ENCODE assay signal across 1 fruit fly cellular context in genomic region chr3L:1086305-1086733, dm6.
TF ChIP-seq lines count a peak whose summit lies in the region.

No protein-coding gene starts in this region.

TF ChIP-seq in whole organism, embryonic, 481 proteins besides CTCF, POLR2A, EP300 and RAD21 (continued from another document and continues in another):
- no peak for TF ChIP-seq tx (GFP tag; optimal IDR thresholded peaks at IDR 0.05; lab: Kevin White, UChicago)
- no peak for TF ChIP-seq Doc2 (GFP tag; IDR thresholded peaks at IDR 0.05; lab: Robert Waterston, UW)
- TF ChIP-seq CG10654 (GFP tag; optimal IDR thresholded peaks at IDR 0.05; lab: Kevin White, UChicago): peak; percentile 68
- 0 out of 3 replicates have a peak, but pooled peaks have one; percentile 32 for TF ChIP-seq CG2199 (GFP tag; IDR thresholded peaks at IDR 0.05; lab: Robert Waterston, UW)
- TF ChIP-seq CG1792 (GFP tag; optimal IDR thresholded peaks at IDR 0.05; lab: Kevin White, UChicago): peak; percentile 43
- no peak for TF ChIP-seq Atf3 (GFP tag; optimal IDR thresholded peaks at IDR 0.05; lab: Kevin White, UChicago)
- peak; percentile 51 for TF ChIP-seq ewg (GFP tag; optimal IDR thresholded peaks at IDR 0.05; lab: Kevin White, UChicago)
- no peak for TF ChIP-seq zfh2 (GFP tag; optimal IDR thresholded peaks at IDR 0.05; lab: Kevin White, UChicago)
- no peak for TF ChIP-seq pzg (GFP tag; optimal IDR thresholded peaks at IDR 0.05; lab: Kevin White, UChicago)
- TF ChIP-seq CG14860 (GFP tag; IDR thresholded peaks at IDR 0.05; lab: Robert Waterston, UW; ENCODE audit: partially characterized antibody): no peak
- TF ChIP-seq Rx (GFP tag; IDR thresholded peaks at IDR 0.05; lab: Robert Waterston, UW): 0 out of 2 replicates have a peak, but pooled peaks have one; percentile 11
- peak; percentile 82 for TF ChIP-seq CG2202 (tag; optimal IDR thresholded peaks at IDR 0.05; lab: Kevin White, UChicago)
- TF ChIP-seq CG32532 (GFP tag; IDR thresholded peaks at IDR 0.05; lab: Robert Waterston, UW): peak; percentile 32; the same call in 1 of the 2 replicates
- peak; percentile 65; the same call in 1 of the 2 replicates for TF ChIP-seq HLH3B (GFP tag; IDR thresholded peaks at IDR 0.05; lab: Robert Waterston, UW)
- TF ChIP-seq nerfin-2 (GFP tag; IDR thresholded peaks at IDR 0.05; lab: Robert Waterston, UW; ENCODE audit: partially characterized antibody): no peak
- TF ChIP-seq chinmo (GFP tag; IDR thresholded peaks at IDR 0.05; lab: Robert Waterston, UW; ENCODE audit: partially characterized antibody): no peak
- TF ChIP-seq CG1024 (GFP tag; IDR thresholded peaks at IDR 0.05; lab: Robert Waterston, UW): peak; percentile 54; the same call in 1 of the 2 replicates
- TF ChIP-seq Dad (GFP tag; optimal IDR thresholded peaks at IDR 0.05; lab: Kevin White, UChicago): no peak
- peak; percentile 14 for TF ChIP-seq btn (GFP tag; optimal IDR thresholded peaks at IDR 0.05; lab: Kevin White, UChicago)
- TF ChIP-seq al (GFP tag; IDR thresholded peaks at IDR 0.05; lab: Robert Waterston, UW): no peak
- TF ChIP-seq zfh1 (GFP tag; IDR thresholded peaks at IDR 0.05; lab: Robert Waterston, UW): peak; percentile 54; the same call in 2 of the 3 replicates
- no peak for TF ChIP-seq dm (GFP tag; optimal IDR thresholded peaks at IDR 0.05; lab: Kevin White, UChicago)
- no peak for TF ChIP-seq CG16815 (GFP tag; optimal IDR thresholded peaks at IDR 0.05; lab: Kevin White, UChicago)
- peak; percentile 31 for TF ChIP-seq fd96Cb (tag; optimal IDR thresholded peaks at IDR 0.05; lab: Kevin White, UChicago)
- peak; percentile 52; the same call in 1 of the 3 replicates for TF ChIP-seq z (GFP tag; IDR thresholded peaks at IDR 0.05; lab: Robert Waterston, UW)
- TF ChIP-seq Doc3 (GFP tag; IDR thresholded peaks at IDR 0.05; lab: Robert Waterston, UW; ENCODE audit: partially characterized antibody): no peak
- TF ChIP-seq CG13624 (GFP tag; optimal IDR thresholded peaks at IDR 0.05; lab: Kevin White, UChicago): peak; percentile 15
- TF ChIP-seq CG30431 (GFP tag; optimal IDR thresholded peaks at IDR 0.05; lab: Kevin White, UChicago): peak; percentile 46
- peak; percentile 63 for TF ChIP-seq Lhr (GFP tag; optimal IDR thresholded peaks at IDR 0.05; lab: Kevin White, UChicago)
- peak in 1 of 2 experiments; percentile 46 for TF ChIP-seq Eip74EF (GFP tag; optimal IDR thresholded peaks at IDR 0.05; lab: Kevin White, UChicago)
- TF ChIP-seq ara (GFP tag; IDR thresholded peaks at IDR 0.05; lab: Robert Waterston, UW): peak; percentile 70
- peak; percentile 34; the same call in 1 of the 2 replicates for TF ChIP-seq CG11696 (GFP tag; IDR thresholded peaks at IDR 0.05; lab: Robert Waterston, UW)
- peak; percentile 33 for TF ChIP-seq CG13123 (GFP tag; optimal IDR thresholded peaks at IDR 0.05; lab: Kevin White, UChicago)
- no peak for TF ChIP-seq CG8478 (optimal IDR thresholded peaks at IDR 0.05; lab: Kevin White, UChicago)
- peak; percentile 30 for TF ChIP-seq CG4820 (GFP tag; optimal IDR thresholded peaks at IDR 0.05; lab: Kevin White, UChicago)
- peak; percentile 56 for TF ChIP-seq D19B (GFP tag; optimal IDR thresholded peaks at IDR 0.05; lab: Kevin White, UChicago)
- TF ChIP-seq fd64A (GFP tag; optimal IDR thresholded peaks at IDR 0.05; lab: Kevin White, UChicago): peak; percentile 90
- peak; percentile 16 for TF ChIP-seq pho (GFP tag; optimal IDR thresholded peaks at IDR 0.05; lab: Kevin White, UChicago)
- peak; percentile 58 for TF ChIP-seq onecut (GFP tag; IDR thresholded peaks at IDR 0.05; lab: Robert Waterston, UW)
- no peak for TF ChIP-seq nom (GFP tag; optimal IDR thresholded peaks at IDR 0.05; lab: Kevin White, UChicago)
- TF ChIP-seq CG7839 (tag; optimal IDR thresholded peaks at IDR 0.05; lab: Kevin White, UChicago): peak; percentile 67
- no peak for TF ChIP-seq mld (GFP tag; IDR thresholded peaks at IDR 0.05; lab: Robert Waterston, UW; ENCODE audit: partially characterized antibody)
- peak; percentile 51 for TF ChIP-seq Oli (tag; optimal IDR thresholded peaks at IDR 0.05; lab: Kevin White, UChicago)
- peak; percentile 44 for TF ChIP-seq CG17328 (GFP tag; IDR thresholded peaks at IDR 0.05; lab: Robert Waterston, UW)
- TF ChIP-seq CG3163 (GFP tag; optimal IDR thresholded peaks at IDR 0.05; lab: Kevin White, UChicago): no peak
- peak; percentile 79 for TF ChIP-seq kni (GFP tag; optimal IDR thresholded peaks at IDR 0.05; lab: Kevin White, UChicago)
- peak; percentile 89 for TF ChIP-seq CG12071 (GFP tag; optimal IDR thresholded peaks at IDR 0.05; lab: Kevin White, UChicago)
- TF ChIP-seq scrt (GFP tag; optimal IDR thresholded peaks at IDR 0.05; lab: Kevin White, UChicago): peak; percentile 60
- peak; percentile 32 for TF ChIP-seq CG11398 (GFP tag; optimal IDR thresholded peaks at IDR 0.05; lab: Kevin White, UChicago)
- peak; percentile 74 for TF ChIP-seq HHEX (GFP tag; optimal IDR thresholded peaks at IDR 0.05; lab: Kevin White, UChicago)
- no peak for TF ChIP-seq vfl (GFP tag; optimal IDR thresholded peaks at IDR 0.05; lab: Kevin White, UChicago)
- TF ChIP-seq CG3065 (GFP tag; optimal IDR thresholded peaks at IDR 0.05; lab: Kevin White, UChicago): peak; percentile 2
- TF ChIP-seq fu2 (GFP tag; optimal IDR thresholded peaks at IDR 0.05; lab: Kevin White, UChicago): no peak
- TF ChIP-seq CG34224 (GFP tag; IDR thresholded peaks at IDR 0.05; lab: Robert Waterston, UW; ENCODE audit: partially characterized antibody): no peak
- peak; percentile 91 for TF ChIP-seq lab (GFP tag; optimal IDR thresholded peaks at IDR 0.05; lab: Kevin White, UChicago)
- no peak for TF ChIP-seq sc (optimal IDR thresholded peaks at IDR 0.05; lab: Kevin White, UChicago)
- TF ChIP-seq sc (GFP tag; optimal IDR thresholded peaks at IDR 0.05; lab: Kevin White, UChicago): peak; percentile 54
- peak; percentile 1 for TF ChIP-seq Usf (GFP tag; optimal IDR thresholded peaks at IDR 0.05; lab: Kevin White, UChicago)
- TF ChIP-seq CG6654 (GFP tag; optimal IDR thresholded peaks at IDR 0.05; lab: Kevin White, UChicago): peak; percentile 46
- TF ChIP-seq ems (GFP tag; optimal IDR thresholded peaks at IDR 0.05; lab: Kevin White, UChicago): peak; percentile 17
- TF ChIP-seq Myb (GFP tag; optimal IDR thresholded peaks at IDR 0.05; lab: Kevin White, UChicago): no peak
- TF ChIP-seq CG4617 (GFP tag; optimal IDR thresholded peaks at IDR 0.05; lab: Kevin White, UChicago; ENCODE audit: borderline replicate concordance): no peak
- no peak for TF ChIP-seq Hr39 (optimal IDR thresholded peaks at IDR 0.05; lab: Kevin White, UChicago)
- no peak for TF ChIP-seq wor (GFP tag; IDR thresholded peaks at IDR 0.05; lab: Robert Waterston, UW)
- peak; percentile 77 for TF ChIP-seq CG10209 (GFP tag; optimal IDR thresholded peaks at IDR 0.05; lab: Kevin White, UChicago)
- no peak for TF ChIP-seq Opbp (GFP tag; IDR thresholded peaks at IDR 0.05; lab: Robert Waterston, UW; ENCODE audit: partially characterized antibody)
- TF ChIP-seq dati (GFP tag; IDR thresholded peaks at IDR 0.05; lab: Robert Waterston, UW): 0 out of 2 replicates have a peak, but pooled peaks have one; percentile 36
- TF ChIP-seq jing (GFP tag; optimal IDR thresholded peaks at IDR 0.05; lab: Kevin White, UChicago): peak; percentile 36
- peak; percentile 85 for TF ChIP-seq caup (GFP tag; optimal IDR thresholded peaks at IDR 0.05; lab: Kevin White, UChicago; ENCODE audit: severe bottlenecking)
- peak; percentile 88 for TF ChIP-seq BtbVII (GFP tag; optimal IDR thresholded peaks at IDR 0.05; lab: Kevin White, UChicago)
- peak; percentile 62 for TF ChIP-seq Dek (tag; optimal IDR thresholded peaks at IDR 0.05; lab: Kevin White, UChicago)
- no peak for TF ChIP-seq sima (GFP tag; optimal IDR thresholded peaks at IDR 0.05; lab: Kevin White, UChicago)
- peak; percentile 73 for TF ChIP-seq trh (GFP tag; optimal IDR thresholded peaks at IDR 0.05; lab: Kevin White, UChicago)
- no peak for TF ChIP-seq bbx (GFP tag; IDR thresholded peaks at IDR 0.05; lab: Robert Waterston, UW; ENCODE audit: partially characterized antibody)
- no peak for TF ChIP-seq CG9437 (GFP tag; optimal IDR thresholded peaks at IDR 0.05; lab: Kevin White, UChicago)
- TF ChIP-seq CG12391 (tag; optimal IDR thresholded peaks at IDR 0.05; lab: Kevin White, UChicago): peak; percentile 58
- TF ChIP-seq Dp (GFP tag; optimal IDR thresholded peaks at IDR 0.05; lab: Kevin White, UChicago): no peak
- TF ChIP-seq CG14014 (GFP tag; IDR thresholded peaks at IDR 0.05; lab: Robert Waterston, UW): peak; percentile 74; the same call in 1 of the 2 replicates
- peak; percentile 91 for TF ChIP-seq PHDP (tag; optimal IDR thresholded peaks at IDR 0.05; lab: Kevin White, UChicago)
- TF ChIP-seq CG7372 (GFP tag; IDR thresholded peaks at IDR 0.05; lab: Robert Waterston, UW): no peak
- TF ChIP-seq lmd (GFP tag; IDR thresholded peaks at IDR 0.05; lab: Robert Waterston, UW): peak; percentile 45
- peak; percentile 44; the same call in 1 of the 3 replicates for TF ChIP-seq tgo (GFP tag; IDR thresholded peaks at IDR 0.05; lab: Robert Waterston, UW)
- no peak for TF ChIP-seq esg (GFP tag; conservative IDR thresholded peaks at IDR 0.05; lab: Robert Waterston, UW)
- TF ChIP-seq hkb (optimal IDR thresholded peaks at IDR 0.05; lab: Kevin White, UChicago): no peak
- TF ChIP-seq hkb (GFP tag; IDR thresholded peaks at IDR 0.05; lab: Robert Waterston, UW): peak; percentile 77
- TF ChIP-seq HmgD (GFP tag; optimal IDR thresholded peaks at IDR 0.05; lab: Kevin White, UChicago): no peak
- no peak for TF ChIP-seq jumu (GFP tag; optimal IDR thresholded peaks at IDR 0.05; lab: Kevin White, UChicago)
- peak; percentile 50 for TF ChIP-seq CG18262 (tag; optimal IDR thresholded peaks at IDR 0.05; lab: Kevin White, UChicago)
- no peak for TF ChIP-seq ttk (GFP tag; IDR thresholded peaks at IDR 0.05; lab: Robert Waterston, UW)
- no peak for TF ChIP-seq ham (GFP tag; IDR thresholded peaks at IDR 0.05; lab: Robert Waterston, UW)
- TF ChIP-seq mirr (GFP tag; optimal IDR thresholded peaks at IDR 0.05; lab: Kevin White, UChicago): peak; percentile 74
- TF ChIP-seq BEAF-32 (GFP tag; optimal IDR thresholded peaks at IDR 0.05; lab: Kevin White, UChicago): no peak
- TF ChIP-seq CG17361 (GFP tag; IDR thresholded peaks at IDR 0.05; lab: Robert Waterston, UW): peak; percentile 37; the same call in 2 of the 3 replicates
- no peak for TF ChIP-seq CG15073 (GFP tag; optimal IDR thresholded peaks at IDR 0.05; lab: Kevin White, UChicago)
- peak; percentile 73 for TF ChIP-seq Blimp-1 (GFP tag; optimal IDR thresholded peaks at IDR 0.05; lab: Kevin White, UChicago)
- TF ChIP-seq pfk (GFP tag; optimal IDR thresholded peaks at IDR 0.05; lab: Kevin White, UChicago): no peak
- peak; percentile 88 for TF ChIP-seq CG17912 (GFP tag; optimal IDR thresholded peaks at IDR 0.05; lab: Kevin White, UChicago)
- no peak for TF ChIP-seq ssp (GFP tag; IDR thresholded peaks at IDR 0.05; lab: Robert Waterston, UW)
- TF ChIP-seq CG8290 (GFP tag; optimal IDR thresholded peaks at IDR 0.05; lab: Kevin White, UChicago): peak; percentile 36
- peak in 1 of 2 experiments; percentile 91 for TF ChIP-seq CG8290 (tag; optimal IDR thresholded peaks at IDR 0.05; lab: Kevin White, UChicago)
- TF ChIP-seq pnt (GFP tag; optimal IDR thresholded peaks at IDR 0.05; lab: Kevin White, UChicago): peak; percentile 9
- TF ChIP-seq insv (GFP tag; optimal IDR thresholded peaks at IDR 0.05; lab: Kevin White, UChicago): peak in 1 of 2 experiments; percentile 21
- peak; percentile 76 for TF ChIP-seq CG12104 (GFP tag; optimal IDR thresholded peaks at IDR 0.05; lab: Kevin White, UChicago)
- no peak; the same call in 1 of the 2 replicates for TF ChIP-seq sens-2 (GFP tag; IDR thresholded peaks at IDR 0.05; lab: Robert Waterston, UW)
- TF ChIP-seq CG10147 (GFP tag; optimal IDR thresholded peaks at IDR 0.05; lab: Kevin White, UChicago): peak; percentile 76
- peak; percentile 42 for TF ChIP-seq CG8388 (GFP tag; optimal IDR thresholded peaks at IDR 0.05; lab: Kevin White, UChicago)
- TF ChIP-seq CG15601 (tag; optimal IDR thresholded peaks at IDR 0.05; lab: Kevin White, UChicago): peak; percentile 81
- no peak for TF ChIP-seq h (optimal IDR thresholded peaks at IDR 0.05; lab: Kevin White, UChicago)
- peak; percentile 93 for TF ChIP-seq CG6813 (GFP tag; optimal IDR thresholded peaks at IDR 0.05; lab: Kevin White, UChicago)
- TF ChIP-seq Optix (GFP tag; IDR thresholded peaks at IDR 0.05; lab: Robert Waterston, UW): peak; percentile 39; the same call in 1 of the 3 replicates
- TF ChIP-seq zen (tag; optimal IDR thresholded peaks at IDR 0.05; lab: Kevin White, UChicago): peak; percentile 24
- peak; percentile 66 for TF ChIP-seq CG14710 (tag; optimal IDR thresholded peaks at IDR 0.05; lab: Kevin White, UChicago)
- peak; percentile 1 for TF ChIP-seq psq (GFP tag; optimal IDR thresholded peaks at IDR 0.05; lab: Kevin White, UChicago)
- peak; percentile 79 for TF ChIP-seq CG1603 (tag; optimal IDR thresholded peaks at IDR 0.05; lab: Kevin White, UChicago)
- TF ChIP-seq CG33213 (GFP tag; optimal IDR thresholded peaks at IDR 0.05; lab: Kevin White, UChicago): no peak
- TF ChIP-seq amos (GFP tag; IDR thresholded peaks at IDR 0.05; lab: Robert Waterston, UW; ENCODE audit: partially characterized antibody): no peak
- peak; percentile 60 for TF ChIP-seq CG12659 (GFP tag; optimal IDR thresholded peaks at IDR 0.05; lab: Kevin White, UChicago)
- peak; percentile 5; the same call in 1 of the 2 replicates for TF ChIP-seq Ptx1 (GFP tag; IDR thresholded peaks at IDR 0.05; lab: Robert Waterston, UW)
- peak; percentile 77 for TF ChIP-seq CG1233 (GFP tag; optimal IDR thresholded peaks at IDR 0.05; lab: Kevin White, UChicago)
- peak; percentile 12 for TF ChIP-seq CG9609 (GFP tag; optimal IDR thresholded peaks at IDR 0.05; lab: Kevin White, UChicago)
- TF ChIP-seq Rfx (GFP tag; IDR thresholded peaks at IDR 0.05; lab: Robert Waterston, UW): peak; percentile 75
- peak; percentile 61 for TF ChIP-seq kah (GFP tag; optimal IDR thresholded peaks at IDR 0.05; lab: Kevin White, UChicago)
- no peak for TF ChIP-seq CG17612 (GFP tag; IDR thresholded peaks at IDR 0.05; lab: Robert Waterston, UW)
- TF ChIP-seq twi (tag; optimal IDR thresholded peaks at IDR 0.05; lab: Kevin White, UChicago): peak; percentile 49
- no peak for TF ChIP-seq tin (GFP tag; optimal IDR thresholded peaks at IDR 0.05; lab: Kevin White, UChicago)
- TF ChIP-seq Hsf (GFP tag; optimal IDR thresholded peaks at IDR 0.05; lab: Kevin White, UChicago): no peak
- TF ChIP-seq Dfd (GFP tag; optimal IDR thresholded peaks at IDR 0.05; lab: Kevin White, UChicago): no peak
- no peak for TF ChIP-seq CG16863 (GFP tag; optimal IDR thresholded peaks at IDR 0.05; lab: Kevin White, UChicago)
- TF ChIP-seq Adf1 (GFP tag; IDR thresholded peaks at IDR 0.05; lab: Robert Waterston, UW): no peak
- no peak for TF ChIP-seq Stat92E (GFP tag; optimal IDR thresholded peaks at IDR 0.05; lab: Kevin White, UChicago)
